Fruit fly (Drosophila melanogaster): Measurements from ENCODE around the gene CG15824.

CG15824 gene

DNA sequence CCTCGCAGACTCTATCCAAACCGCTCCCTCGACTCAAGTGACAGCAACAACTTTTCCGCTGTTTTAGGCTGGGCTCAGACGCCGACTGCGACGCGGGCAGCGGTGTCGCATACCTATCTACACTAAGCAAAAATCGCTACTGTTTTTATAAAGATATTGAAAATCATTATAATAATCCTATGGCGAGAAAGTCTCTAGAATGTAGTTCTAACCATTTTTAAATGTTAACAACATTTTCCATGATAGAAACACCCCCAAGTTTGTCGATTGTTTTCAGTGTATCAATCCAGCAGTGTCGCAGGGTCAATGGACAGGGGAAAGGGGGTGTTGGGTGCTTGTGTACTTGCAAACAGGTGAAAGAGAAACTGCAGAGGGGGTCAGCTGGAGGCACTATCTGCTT, 19.1 kb downstream of the CG15824 start (continued):
- TF ChIP-seq CG5953 (GFP tag; IDR thresholded peaks at IDR 0.05) (peak; percentile 95), nerfin-2 (GFP tag; IDR thresholded peaks at IDR 0.05; ENCODE audit: partially characterized antibody) (no peak), CG13624 (GFP tag; optimal IDR thresholded peaks at IDR 0.05) (peak; percentile 94), CG15696 (tag; optimal IDR thresholded peaks at IDR 0.05) (peak; percentile 91), nmo (GFP tag; optimal IDR thresholded peaks at IDR 0.05) (peak; percentile 96), run (tag; optimal IDR thresholded peaks at IDR 0.05) (peak; percentile 89), CG9817 (tag; optimal IDR thresholded peaks at IDR 0.05) (peak; percentile 97), CG5180 (GFP tag; optimal IDR thresholded peaks at IDR 0.05) (peak; percentile 87), CG6813 (GFP tag; optimal IDR thresholded peaks at IDR 0.05) (peak; percentile 96), CG4707 (GFP tag; optimal IDR thresholded peaks at IDR 0.05) (peak; percentile 93), ERR (GFP tag; optimal IDR thresholded peaks at IDR 0.05) (peak; percentile 94), Fer3 (tag; optimal IDR thresholded peaks at IDR 0.05) (peak; percentile 96), odd (GFP tag; optimal IDR thresholded peaks at IDR 0.05) (peak; percentile 93), ttk (GFP tag; IDR thresholded peaks at IDR 0.05) (peak; percentile 97), ind (GFP tag; optimal IDR thresholded peaks at IDR 0.05) (peak; percentile 97), stc (GFP tag; IDR thresholded peaks at IDR 0.05) (peak; percentile 96), maf-S (GFP tag; optimal IDR thresholded peaks at IDR 0.05) (peak; percentile 95), Hand (GFP tag; optimal IDR thresholded peaks at IDR 0.05) (peak; percentile 89), H2.0 (GFP tag; IDR thresholded peaks at IDR 0.05) (peak; percentile 97), ranshi (GFP tag; IDR thresholded peaks at IDR 0.05) (peak; percentile 97), Scr (GFP tag; IDR thresholded peaks at IDR 0.05; ENCODE audit: partially characterized antibody) (no peak), CG42726 (GFP tag; IDR thresholded peaks at IDR 0.05; ENCODE audit: partially characterized antibody) (no peak), Six4 (GFP tag; optimal IDR thresholded peaks at IDR 0.05) (peak; percentile 94), sr (GFP tag; IDR thresholded peaks at IDR 0.05) (peak; percentile 88; the same call in 2 of the 3 replicates), ac (GFP tag; optimal IDR thresholded peaks at IDR 0.05) (peak; percentile 84), zen2 (GFP tag; IDR thresholded peaks at IDR 0.05; ENCODE audit: partially characterized antibody) (no peak), phol (tag; optimal IDR thresholded peaks at IDR 0.05) (peak; percentile 95), vvl (GFP tag; IDR thresholded peaks at IDR 0.05) (peak; percentile 98), CG10431 (GFP tag; optimal IDR thresholded peaks at IDR 0.05) (peak; percentile 68), CG1602 (GFP tag; optimal IDR thresholded peaks at IDR 0.05) (peak; percentile 94), CG10654 (GFP tag; optimal IDR thresholded peaks at IDR 0.05) (peak; percentile 94), B-H1 (GFP tag; IDR thresholded peaks at IDR 0.05) (peak; percentile 95), CG14710 (tag; optimal IDR thresholded peaks at IDR 0.05) (peak; percentile 93), CG10274 (GFP tag; optimal IDR thresholded peaks at IDR 0.05) (peak; percentile 88), CG7786 (GFP tag; optimal IDR thresholded peaks at IDR 0.05) (peak; percentile 94), Hr51 (GFP tag; optimal IDR thresholded peaks at IDR 0.05) (peak; percentile 94 to 97), CG3995 (GFP tag; optimal IDR thresholded peaks at IDR 0.05) (peak; percentile 70), Drgx (GFP tag; IDR thresholded peaks at IDR 0.05) (peak; percentile 98), ato (GFP tag; IDR thresholded peaks at IDR 0.05; ENCODE audit: partially characterized antibody) (no peak), tap (tag; optimal IDR thresholded peaks at IDR 0.05) (peak; percentile 97), CG8944 (GFP tag; optimal IDR thresholded peaks at IDR 0.05) (peak; percentile 94), pan (optimal IDR thresholded peaks at IDR 0.05) (no peak), pan (GFP tag; optimal IDR thresholded peaks at IDR 0.05 in 1 of 2, IDR thresholded peaks at IDR 0.05 in 1 of 2) (peak in 1 of 2 experiments; percentile 97), Lpt (GFP tag; optimal IDR thresholded peaks at IDR 0.05) (no peak), bowl (GFP tag; IDR thresholded peaks at IDR 0.05) (peak; percentile 92), Awh (GFP tag; IDR thresholded peaks at IDR 0.05) (peak; percentile 94), cato (GFP tag; optimal IDR thresholded peaks at IDR 0.05; ENCODE audit: borderline replicate concordance) (peak; percentile 91), da (GFP tag; optimal IDR thresholded peaks at IDR 0.05) (peak; percentile 82), unpg (GFP tag; optimal IDR thresholded peaks at IDR 0.05) (peak; percentile 97), z (GFP tag; IDR thresholded peaks at IDR 0.05) (peak; percentile 71; the same call in 2 of the 3 replicates), sens-2 (GFP tag; IDR thresholded peaks at IDR 0.05) (peak; percentile 95)
